Worm (Caenorhabditis elegans): Measurements from ENCODE around the gene F55B11.6.

- TF ChIP-seq hnd-1 (tag; optimal IDR thresholded peaks at IDR 0.05) (no peak), tra-4 (tag; optimal IDR thresholded peaks at IDR 0.05) (no peak), ets-7 (tag; optimal IDR thresholded peaks at IDR 0.05) (no peak), aly-1 (tag; optimal IDR thresholded peaks at IDR 0.05) (no peak), ama-1 (optimal IDR thresholded peaks at IDR 0.05) (no peak), flt-1 (GFP tag; IDR thresholded peaks at IDR 0.05) (no peak), ceh-13 (GFP tag; optimal IDR thresholded peaks at IDR 0.05) (no peak), sea-1 (GFP tag; conservative IDR thresholded peaks at IDR 0.05) (no peak), B0310.2 (tag; optimal IDR thresholded peaks at IDR 0.05) (no peak)
These were observed 31.9 kb downstream of the F55B11.6 start for ce11 chrIV:14385140-14385539.
